Worm (Caenorhabditis elegans) whole organism, L4 larva: Measurements from ENCODE around the gene srlf-18.

Source experiments
- aly-2 ChIP-seq: sonication (generic microtip); optimal IDR thresholded peaks from 2 replicates; lab custom pipeline; 2018; ENCODE audit warnings: missing biosample characterization, missing genetic modification characterization
- lim-7 ChIP-seq: fragments of 200-800 bp; sonication (Bioruptor generic); IDR thresholded peaks from 2 replicates; pipeline ENCODE4 v1.3.6; 2022; ENCODE audit warnings: missing genetic modification characterization, missing compliant biosample characterization

ce11 chrIV:11125604-11126003 lies 24.3 kb upstream of the srlf-18 start:
- no peak for TF ChIP-seq aly-2 (tag; lab: Kevin White, UChicago)
- no peak for TF ChIP-seq lim-7
